Worm (Caenorhabditis elegans): ENCODE results near the gene srw-139.

The srw-139 gene

DNA sequence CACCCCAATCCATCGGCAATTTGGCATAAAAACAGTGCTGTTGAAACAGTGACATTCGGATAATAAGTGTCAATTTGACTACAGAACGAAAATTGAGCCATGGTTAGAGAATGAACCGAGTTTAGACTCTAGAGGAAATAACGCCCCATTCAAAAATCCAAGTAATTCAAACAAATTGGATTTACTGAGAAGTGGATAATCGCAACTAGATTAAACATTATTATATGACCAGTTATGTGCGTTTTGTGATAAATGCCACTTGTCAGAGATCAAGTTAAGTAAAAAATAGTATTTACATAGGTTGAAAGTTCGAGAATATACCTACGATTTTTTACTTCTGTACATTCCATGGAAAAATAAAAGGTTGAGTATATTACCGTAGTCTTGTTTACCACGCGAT, at the start of gene srw-139:
srw-139 (minus strand) TSS at position 101 of the 400 bp plus-strand sequence.
- TF ChIP-seq lin-11 (tag; optimal IDR thresholded peaks at IDR 0.05) = no peak
- TF ChIP-seq aly-2 (tag; optimal IDR thresholded peaks at IDR 0.05) = no peak
- TF ChIP-seq C34F6.9 (tag; optimal IDR thresholded peaks at IDR 0.05) = no peak
- no peak for TF ChIP-seq nhr-11 (tag; optimal IDR thresholded peaks at IDR 0.05)

ce11 chrV:3034236-3034635, 49.0 kb upstream of the srw-139 start, which contains the start of gene srw-8:
srw-8 (minus strand) TSS chrV:3034336.
- TF ChIP-seq blmp-1 (tag; optimal IDR thresholded peaks at IDR 0.05; ENCODE audit: insufficient read depth) (no peak), nhr-12 (tag; optimal IDR thresholded peaks at IDR 0.05) (no peak), nhr-11 (tag; optimal IDR thresholded peaks at IDR 0.05) (no peak), lin-13 (GFP tag; optimal IDR thresholded peaks at IDR 0.05) (no peak), ceh-82 (tag; optimal IDR thresholded peaks at IDR 0.05) (no peak), Y55F3AM.14 (GFP tag; optimal IDR thresholded peaks at IDR 0.05) (no peak), nhr-129 (tag; optimal IDR thresholded peaks at IDR 0.05) (no peak), gmeb-1 (tag; optimal IDR thresholded peaks at IDR 0.05) (no peak), nhr-23 (tag; optimal IDR thresholded peaks at IDR 0.05) (no peak)

- TF ChIP-seq nhr-77 (tag; optimal IDR thresholded peaks at IDR 0.05) = no peak
- no peak for TF ChIP-seq mdl-1 (tag; optimal IDR thresholded peaks at IDR 0.05)
- TF ChIP-seq mab-5 (tag; optimal IDR thresholded peaks at IDR 0.05) = no peak
- TF ChIP-seq nhr-10 (tag; optimal IDR thresholded peaks at IDR 0.05) = no peak
- no peak for TF ChIP-seq nhr-6 (tag; optimal IDR thresholded peaks at IDR 0.05)
These were observed 47.1 kb upstream of the srw-139 start, which contains the start of gene irld-38 for ce11 chrV:3032343-3032742. irld-38 (minus strand) TSS chrV:3032443.

- TF ChIP-seq nhr-6 (tag; optimal IDR thresholded peaks at IDR 0.05) (no peak), fos-1 (tag; optimal IDR thresholded peaks at IDR 0.05) (no peak), peb-1 (tag; optimal IDR thresholded peaks at IDR 0.05) (no peak), nhr-25 (tag; optimal IDR thresholded peaks at IDR 0.05) (no peak), nhr-11 (tag; optimal IDR thresholded peaks at IDR 0.05) (no peak)
These were observed 43.0 kb upstream of the srw-139 start, which contains the start of gene asp-7 for ce11 chrV:3028205-3028604. asp-7 (plus strand) TSS chrV:3028285.

DNA sequence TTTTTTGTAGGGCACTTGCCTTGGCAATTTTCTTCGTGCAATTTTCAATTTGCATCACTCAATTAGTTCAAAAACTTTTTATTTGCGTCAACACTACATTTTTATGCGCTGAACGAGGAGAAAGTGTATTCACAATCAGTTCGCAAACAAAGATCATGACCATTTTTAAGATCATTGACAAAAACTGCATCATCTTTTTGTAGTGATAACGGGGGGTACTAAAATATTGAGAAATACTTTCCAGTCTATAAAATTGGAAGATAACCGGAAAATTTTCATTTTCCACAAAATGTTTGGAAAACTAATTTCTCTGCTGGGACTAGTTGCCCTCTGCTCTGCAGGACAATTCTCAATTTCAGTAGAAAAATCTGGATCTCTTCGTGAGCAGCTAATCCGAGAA, 39.1 kb upstream of the srw-139 start, which contains the start of gene asp-8:
asp-8 (plus strand) TSS at position 276 of the 400 bp plus-strand sequence.
- peak; percentile 28 for TF ChIP-seq fos-1 (tag; optimal IDR thresholded peaks at IDR 0.05)
- TF ChIP-seq sma-9 (GFP tag; optimal IDR thresholded peaks at IDR 0.05) = peak; percentile 45
- TF ChIP-seq sma-9 (tag; optimal IDR thresholded peaks at IDR 0.05) = no peak
- TF ChIP-seq mdl-1 (tag; optimal IDR thresholded peaks at IDR 0.05) = no peak

DNA sequence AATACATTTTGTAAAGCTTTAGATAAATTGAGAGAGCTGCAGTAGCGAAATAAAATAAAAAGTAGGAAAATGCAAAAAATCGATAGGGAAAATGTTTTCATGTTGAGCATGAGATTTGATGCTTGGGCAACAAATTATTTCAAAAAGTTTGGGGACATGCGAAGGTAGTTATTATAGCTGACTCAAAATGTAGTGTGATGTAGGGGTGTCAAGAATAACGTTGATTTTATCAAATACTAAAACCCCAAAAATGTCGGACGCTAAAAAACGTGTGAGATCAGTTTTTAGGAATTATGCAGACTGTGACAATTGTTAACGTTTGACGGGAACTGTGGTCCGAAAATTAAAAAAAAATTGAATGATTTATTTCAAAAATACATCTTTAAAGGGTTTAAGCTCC, 36.1 kb upstream of the srw-139 start, which contains the start of gene irld-12:
irld-12 (minus strand) TSS at position 101 of the 400 bp plus-strand sequence.
- TF ChIP-seq skn-1 (tag; optimal IDR thresholded peaks at IDR 0.05) (no peak), lsy-2 (tag; optimal IDR thresholded peaks at IDR 0.05) (no peak), ceh-82 (tag; optimal IDR thresholded peaks at IDR 0.05) (no peak), nhr-25 (tag; optimal IDR thresholded peaks at IDR 0.05) (no peak), R02D3.7 (tag; optimal IDR thresholded peaks at IDR 0.05) (no peak)

- TF ChIP-seq zag-1 (tag; optimal IDR thresholded peaks at IDR 0.05) (no peak), peb-1 (tag; optimal IDR thresholded peaks at IDR 0.05) (no peak), lin-39 (tag; optimal IDR thresholded peaks at IDR 0.05) (no peak), gmeb-1 (tag; optimal IDR thresholded peaks at IDR 0.05) (no peak), nhr-12 (tag; optimal IDR thresholded peaks at IDR 0.05) (no peak), lin-13 (GFP tag; optimal IDR thresholded peaks at IDR 0.05) (no peak), nhr-21 (tag; optimal IDR thresholded peaks at IDR 0.05) (no peak), unc-55 (GFP tag; optimal IDR thresholded peaks at IDR 0.05) (no peak), R02D3.7 (tag; optimal IDR thresholded peaks at IDR 0.05) (no peak), nhr-11 (tag; optimal IDR thresholded peaks at IDR 0.05) (no peak), elt-1 (tag; optimal IDR thresholded peaks at IDR 0.05) (no peak), mab-5 (tag; optimal IDR thresholded peaks at IDR 0.05) (no peak), crh-2 (tag; optimal IDR thresholded peaks at IDR 0.05) (no peak), elt-3 (tag; optimal IDR thresholded peaks at IDR 0.05) (no peak), nhr-25 (tag; optimal IDR thresholded peaks at IDR 0.05) (no peak), ceh-82 (tag; optimal IDR thresholded peaks at IDR 0.05) (no peak), ztf-4 (tag; optimal IDR thresholded peaks at IDR 0.05) (no peak), Y55F3AM.14 (GFP tag; optimal IDR thresholded peaks at IDR 0.05) (no peak), mdl-1 (tag; optimal IDR thresholded peaks at IDR 0.05) (no peak), blmp-1 (tag; optimal IDR thresholded peaks at IDR 0.05; ENCODE audit: insufficient read depth) (no peak)
These were observed 32.7 kb upstream of the srw-139 start for ce11 chrV:3017930-3018329.
